Worm (Caenorhabditis elegans) whole organism, L1 larva: ENCODE data around the gene D2024.1.

Experiments used
- blmp-1 ChIP-seq: fragments of 150-350 bp; optimal IDR thresholded peaks from 2 replicates; lab custom pipeline; 2014; ENCODE audit warnings: missing biosample characterization, missing genetic modification characterization
- ces-1 ChIP-seq: fragments of 150-350 bp; optimal IDR thresholded peaks from 2 replicates; lab custom pipeline; 2014; ENCODE audit warnings: missing biosample characterization, missing genetic modification reagents, missing genetic modification characterization
- fkh-10 ChIP-seq: sonication (generic microtip); optimal IDR thresholded peaks from 2 replicates; lab custom pipeline; 2017; ENCODE audit warnings: missing biosample characterization, missing genetic modification reagents, missing genetic modification characterization
- lin-35 ChIP-seq, 2 experiments: fragments of 150-350 bp; optimal IDR thresholded peaks; 2 replicates each; lab custom pipeline; 2014; ENCODE audit warnings: missing biosample characterization in 2 of 2, missing genetic modification characterization in 2 of 2, missing genetic modification reagents in 2 of 2
- lir-3 ChIP-seq: sonication (generic microtip); optimal IDR thresholded peaks from 2 replicates; lab custom pipeline; 2016; ENCODE audit warnings: mild to moderate bottlenecking, missing genetic modification characterization, moderate library complexity, missing compliant biosample characterization; ENCODE audit not compliant: poor library complexity
- lsy-2 ChIP-seq, 2 experiments: fragments of 150-350 bp; optimal IDR thresholded peaks; 2 replicates each; lab custom pipeline; 2014; ENCODE audit warnings: missing biosample characterization in 2 of 2, missing genetic modification characterization in 2 of 2
- nhr-90 ChIP-seq: sonication (generic microtip); optimal IDR thresholded peaks from 2 replicates; lab custom pipeline; 2016; ENCODE audit warnings: mild to moderate bottlenecking, missing genetic modification characterization, missing compliant biosample characterization; ENCODE audit not compliant: poor library complexity
- pag-3 ChIP-seq: sonication (generic microtip); optimal IDR thresholded peaks from 2 replicates; lab custom pipeline; 2017; ENCODE audit warnings: missing genetic modification characterization, mild to moderate bottlenecking, missing compliant biosample characterization, antibody characterized with exemption, borderline replicate concordance; ENCODE audit not compliant: insufficient read depth
- snu-23 ChIP-seq: sonication (generic microtip); optimal IDR thresholded peaks from 2 replicates; lab custom pipeline; 2016; ENCODE audit warnings: missing genetic modification characterization, missing compliant biosample characterization

ce11 chrIV:7285839-7286238 is 38.5 kb downstream of the D2024.1 start, which contains the start of gene C06E4.8:
- TF ChIP-seq fkh-10 (GFP tag; lab: Kevin White, UChicago) (no peak), lir-3 (no peak), pag-3 (tag; lab: Kevin White, UChicago) (no peak), nhr-90 (tag; lab: Kevin White, UChicago) (no peak), lin-35 (GFP tag; optimal IDR thresholded peaks at IDR 0.05; lab: Kevin White, UChicago) (no peak), lsy-2 (tag; optimal IDR thresholded peaks at IDR 0.05; lab: Kevin White, UChicago) (no peak), ces-1 (GFP tag; lab: Kevin White, UChicago) (no peak), snu-23 (no peak), blmp-1 (tag; lab: Kevin White, UChicago) (no peak)
